Worm (Caenorhabditis elegans) whole organism, midembryonic: ENCODE results near the gene lact-6.

Source experiments
- cog-1 ChIP-seq: sonication (generic microtip); optimal IDR thresholded peaks from 2 replicates; lab custom pipeline; 2016; ENCODE audit warnings: missing genetic modification characterization, missing compliant biosample characterization
- flt-1 ChIP-seq: fragments of 200-800 bp; sonication (Bioruptor generic); IDR thresholded peaks from 2 replicates; pipeline ENCODE4 v1.3.6; 2022; ENCODE audit warnings: missing genetic modification characterization, missing compliant biosample characterization
- klf-2 ChIP-seq: fragments of 200-800 bp; sonication (Bioruptor generic); conservative IDR thresholded peaks from 2 replicates; pipeline ENCODE4 v1.3.6; 2022; ENCODE audit warnings: missing genetic modification reagents, missing genetic modification characterization, missing compliant biosample characterization
- med-1 ChIP-seq: sonication (generic microtip); optimal IDR thresholded peaks from 2 replicates; lab custom pipeline; 2017; ENCODE audit warnings: missing genetic modification characterization, mild to moderate bottlenecking, missing compliant biosample characterization, antibody characterized with exemption, missing genetic modification reagents; ENCODE audit not compliant: insufficient read depth
- tab-1 ChIP-seq: fragments of 200-800 bp; sonication (Bioruptor generic); IDR thresholded peaks from 2 replicates; pipeline ENCODE4 v1.3.6; 2022; ENCODE audit warnings: missing genetic modification characterization, missing compliant biosample characterization
- ztf-23 ChIP-seq: fragments of 200-800 bp; sonication (Bioruptor generic); IDR thresholded peaks from 2 replicates; pipeline ENCODE4 v1.3.6; 2022; ENCODE audit warnings: missing genetic modification reagents, missing genetic modification characterization, missing compliant biosample characterization

- no peak for TF ChIP-seq tab-1 (GFP tag; lab: Robert Waterston, UW)
- no peak for TF ChIP-seq flt-1 (GFP tag; lab: Robert Waterston, UW)
- no peak for TF ChIP-seq med-1 (GFP tag; lab: Kevin White, UChicago)
- TF ChIP-seq ztf-23, result no peak
- TF ChIP-seq cog-1 (tag; lab: Kevin White, UChicago), result no peak
- TF ChIP-seq klf-2 (GFP tag; lab: Robert Waterston, UW), result no peak
These were observed 3.8 kb downstream of the lact-6 start, which contains the start of gene C06A12.3 for ce11 chrIV:17427423-17427822.
